Worm (Caenorhabditis elegans) whole organism, early embryonic: ENCODE results near the gene F52C12.2.

ENCODE experiments used
- B0310.2 ChIP-seq: sonication (generic microtip); optimal IDR thresholded peaks from 2 replicates; lab custom pipeline; 2016; ENCODE audit warnings: mild to moderate bottlenecking, missing genetic modification characterization, missing compliant biosample characterization
- F13C5.2 ChIP-seq: sonication (generic microtip); optimal IDR thresholded peaks from 2 replicates; lab custom pipeline; 2017; ENCODE audit warnings: mild to moderate bottlenecking, missing genetic modification characterization, inconsistent platforms, missing compliant biosample characterization
- aly-1 ChIP-seq: sonication (generic microtip); optimal IDR thresholded peaks from 2 replicates; lab custom pipeline; 2016; ENCODE audit warnings: missing genetic modification characterization, missing compliant biosample characterization
- ama-1 ChIP-seq: fragments of 150-350 bp; optimal IDR thresholded peaks from 2 replicates; lab custom pipeline; 2014
- ceh-13 ChIP-seq: fragments of 200-800 bp; sonication (Bioruptor generic); optimal IDR thresholded peaks from 2 replicates; lab custom pipeline; 2018; ENCODE audit warnings: mild to moderate bottlenecking, missing genetic modification characterization, missing compliant biosample characterization
- ceh-36 ChIP-seq: sonication (generic microtip); optimal IDR thresholded peaks from 2 replicates; lab custom pipeline; 2016; ENCODE audit warnings: missing genetic modification characterization, inconsistent platforms, missing compliant biosample characterization
- ets-7 ChIP-seq: sonication (generic microtip); optimal IDR thresholded peaks from 2 replicates; lab custom pipeline; 2016; ENCODE audit warnings: missing genotype, missing genetic modification characterization, missing compliant biosample characterization
- flt-1 ChIP-seq: fragments of 200-800 bp; sonication (Bioruptor generic); IDR thresholded peaks from 2 replicates; pipeline ENCODE4 v1.3.6; 2022; ENCODE audit warnings: missing genetic modification characterization, missing compliant biosample characterization
- hmbx-1 ChIP-seq: sonication (generic microtip); optimal IDR thresholded peaks from 2 replicates; lab custom pipeline; 2016; ENCODE audit warnings: mild to moderate bottlenecking, missing genetic modification characterization, missing compliant biosample characterization
- hmg-4 ChIP-seq: fragments of 200-800 bp; sonication (Bioruptor generic); optimal IDR thresholded peaks from 2 replicates; lab custom pipeline; 2018; ENCODE audit warnings: mild to moderate bottlenecking, missing genetic modification characterization, missing compliant biosample characterization
- hnd-1 ChIP-seq: sonication (generic microtip); optimal IDR thresholded peaks from 2 replicates; lab custom pipeline; 2016; ENCODE audit warnings: missing genetic modification characterization, missing compliant biosample characterization
- pes-1 ChIP-seq: fragments of 200-800 bp; sonication (Bioruptor generic); IDR thresholded peaks from 2 replicates; pipeline ENCODE4 v1.3.6; 2022; ENCODE audit warnings: missing genetic modification reagents, missing genetic modification characterization, missing compliant biosample characterization
- scrt-1 ChIP-seq: fragments of 200-800 bp; sonication (Bioruptor generic); IDR thresholded peaks from 2 replicates; pipeline ENCODE4 v1.3.6; 2022; ENCODE audit warnings: missing genetic modification characterization, missing compliant biosample characterization
- sea-1 ChIP-seq: fragments of 200-800 bp; sonication (Bioruptor generic); conservative IDR thresholded peaks from 2 replicates; pipeline ENCODE4 v1.3.6; 2022; ENCODE audit warnings: missing genetic modification characterization, missing compliant biosample characterization
- tbx-11 ChIP-seq: fragments of 200-800 bp; sonication (Bioruptor generic); IDR thresholded peaks from 2 replicates; pipeline ENCODE4 v1.3.6; 2022; ENCODE audit warnings: missing genetic modification characterization, missing compliant biosample characterization
- tbx-37 ChIP-seq: fragments of 200-800 bp; sonication (Bioruptor generic); conservative IDR thresholded peaks from 2 replicates; pipeline ENCODE4 v1.3.6; 2022; ENCODE audit warnings: missing genetic modification reagents, missing genetic modification characterization, missing compliant biosample characterization
- tra-4 ChIP-seq: sonication (generic microtip); optimal IDR thresholded peaks from 2 replicates; lab custom pipeline; 2017; ENCODE audit warnings: missing genetic modification characterization, missing compliant biosample characterization

F52C12.2 gene

ce11 chrIV:1950617-1951016, 2.8 kb upstream of the F52C12.2 start:
- TF ChIP-seq sea-1 (GFP tag; lab: Robert Waterston, UW): 0 out of 2 replicates have a peak, but pooled peaks have one; percentile 29

- TF ChIP-seq flt-1 (GFP tag; lab: Robert Waterston, UW) (no peak), ceh-36 (tag; lab: Kevin White, UChicago) (no peak), hnd-1 (tag; lab: Kevin White, UChicago) (no peak), ets-7 (tag; lab: Kevin White, UChicago) (no peak), scrt-1 (GFP tag; lab: Robert Waterston, UW) (no peak), tra-4 (tag; lab: Kevin White, UChicago) (no peak), hmg-4 (GFP tag; lab: Kevin White, UChicago) (no peak), tbx-11 (GFP tag; lab: Robert Waterston, UW) (no peak), ama-1 (lab: Kevin White, UChicago) (no peak), pes-1 (no peak), B0310.2 (no peak), hmbx-1 (tag; lab: Kevin White, UChicago) (no peak), sea-1 (GFP tag; lab: Robert Waterston, UW) (no peak)
Observed at ce11 chrIV:1952312-1952711, 1.1 kb upstream of the F52C12.2 start.

ce11 chrIV:1956411-1956810, 3.0 kb downstream of the F52C12.2 start, which contains the start of gene F52C12.6:
Gene F52C12.6, plus strand, starts transcription at chrIV:1956711.
- TF ChIP-seq flt-1 (GFP tag; lab: Robert Waterston, UW) (no peak), scrt-1 (GFP tag; lab: Robert Waterston, UW) (no peak), F13C5.2 (tag; lab: Kevin White, UChicago) (no peak), ceh-36 (tag; lab: Kevin White, UChicago) (no peak), sea-1 (GFP tag; lab: Robert Waterston, UW) (no peak), pes-1 (no peak)

- TF ChIP-seq scrt-1 (GFP tag; lab: Robert Waterston, UW) (no peak), F13C5.2 (tag; lab: Kevin White, UChicago) (no peak), B0310.2 (no peak)
Observed at ce11 chrIV:1959554-1959953, 6.2 kb downstream of the F52C12.2 start, which contains the start of gene tdpo-1. Gene tdpo-1, plus strand, starts transcription at chrIV:1959854.

DNA sequence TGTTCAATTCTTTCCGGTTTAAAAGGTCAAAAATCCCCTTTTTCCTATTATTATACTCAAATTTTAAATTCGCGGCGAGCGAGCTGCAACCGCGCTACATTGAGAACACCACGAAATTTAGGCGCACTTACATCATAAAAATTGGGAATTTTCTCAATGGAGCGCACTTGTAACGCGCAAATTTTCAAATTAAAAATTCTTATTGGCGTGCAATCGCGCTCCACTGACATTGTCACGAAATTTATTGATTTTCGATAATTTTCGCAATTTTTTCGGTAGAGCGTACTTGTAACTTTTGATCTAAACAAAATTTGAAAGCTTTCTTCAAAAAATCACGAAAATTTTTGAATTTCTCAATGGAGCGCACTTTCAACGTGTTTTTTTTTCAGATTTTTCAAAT, 9.9 kb downstream of the F52C12.2 start, which contains the start of gene ulp-3:
ulp-3 (plus strand) TSS at position 388 of the 400 bp plus-strand sequence.
- TF ChIP-seq sea-1 (GFP tag; lab: Robert Waterston, UW) (no peak), tbx-37 (GFP tag; lab: Robert Waterston, UW) (no peak), tbx-11 (GFP tag; lab: Robert Waterston, UW) (no peak), F13C5.2 (tag; lab: Kevin White, UChicago) (no peak), flt-1 (GFP tag; lab: Robert Waterston, UW) (no peak), ama-1 (lab: Kevin White, UChicago) (no peak), hnd-1 (tag; lab: Kevin White, UChicago) (no peak), scrt-1 (GFP tag; lab: Robert Waterston, UW) (no peak), ceh-13 (no peak), tra-4 (tag; lab: Kevin White, UChicago) (no peak), ceh-36 (tag; lab: Kevin White, UChicago) (no peak), aly-1 (tag; lab: Kevin White, UChicago) (no peak), pes-1 (no peak), B0310.2 (no peak), hmg-4 (GFP tag; lab: Kevin White, UChicago) (no peak)

- TF ChIP-seq ceh-13: no peak
- no peak for TF ChIP-seq sea-1 (GFP tag; lab: Robert Waterston, UW)
- TF ChIP-seq hnd-1 (tag; lab: Kevin White, UChicago): no peak
- TF ChIP-seq tbx-11 (GFP tag; lab: Robert Waterston, UW): no peak
- TF ChIP-seq hmg-4 (GFP tag; lab: Kevin White, UChicago): no peak
- TF ChIP-seq pes-1: no peak
- no peak for TF ChIP-seq F13C5.2 (tag; lab: Kevin White, UChicago)
- TF ChIP-seq aly-1 (tag; lab: Kevin White, UChicago): no peak
- TF ChIP-seq hmbx-1 (tag; lab: Kevin White, UChicago): no peak
- no peak for TF ChIP-seq scrt-1 (GFP tag; lab: Robert Waterston, UW)
- TF ChIP-seq B0310.2: no peak
- no peak for TF ChIP-seq ceh-36 (tag; lab: Kevin White, UChicago)
- TF ChIP-seq tra-4 (tag; lab: Kevin White, UChicago): no peak
Observed at ce11 chrIV:1964057-1964456, 10.7 kb downstream of the F52C12.2 start.

- no peak for TF ChIP-seq sea-1 (GFP tag; lab: Robert Waterston, UW)
- TF ChIP-seq tbx-11 (GFP tag; lab: Robert Waterston, UW): no peak
- TF ChIP-seq hnd-1 (tag; lab: Kevin White, UChicago): no peak
- TF ChIP-seq ceh-13: no peak
Observed at ce11 chrIV:1965135-1965534, 11.8 kb downstream of the F52C12.2 start, which contains the start of gene Y48A5A.1. Gene Y48A5A.1, plus strand, starts transcription at chrIV:1965481.

DNA sequence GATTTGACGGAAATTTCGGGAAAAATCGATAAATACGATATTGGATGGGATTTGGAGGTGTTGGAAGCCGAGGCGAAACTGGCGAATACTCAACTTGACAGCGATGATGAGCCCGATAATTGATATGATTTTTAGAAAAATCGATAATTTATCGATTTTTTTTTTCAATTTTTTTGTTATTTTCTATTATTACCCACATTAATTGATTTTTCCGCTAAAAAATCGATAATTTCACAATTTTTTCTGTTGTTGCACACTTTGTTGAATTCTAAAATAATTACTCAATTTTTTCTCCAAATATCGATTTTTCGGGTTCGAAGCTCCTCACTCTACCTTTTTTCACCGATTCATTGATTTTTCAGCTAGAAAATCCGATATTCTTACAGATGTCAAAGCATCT, 16.0 kb downstream of the F52C12.2 start, which contains the start of gene Y48A5A.3:
Y48A5A.3 (plus strand) TSS at position 385 of the 400 bp plus-strand sequence.
- TF ChIP-seq hmbx-1 (tag; lab: Kevin White, UChicago) (no peak), tbx-37 (GFP tag; lab: Robert Waterston, UW) (no peak), tbx-11 (GFP tag; lab: Robert Waterston, UW) (no peak), scrt-1 (GFP tag; lab: Robert Waterston, UW) (no peak), pes-1 (no peak), ets-7 (tag; lab: Kevin White, UChicago) (no peak), tra-4 (tag; lab: Kevin White, UChicago) (no peak), ama-1 (lab: Kevin White, UChicago) (no peak), sea-1 (GFP tag; lab: Robert Waterston, UW) (no peak), ceh-13 (no peak), B0310.2 (no peak), ceh-36 (tag; lab: Kevin White, UChicago) (no peak)
